Worm (Caenorhabditis elegans): ENCODE measurements around the gene C49G7.13.

ce11 chrV:4005219-4005618 is 30.7 kb upstream of the C49G7.13 start, which contains the start of gene srh-8:
- TF ChIP-seq zip-8 (tag; optimal IDR thresholded peaks at IDR 0.05) (no peak), ham-2 (GFP tag; optimal IDR thresholded peaks at IDR 0.05) (no peak), snpc-4 (tag; optimal IDR thresholded peaks at IDR 0.05) (no peak), mls-2 (tag; optimal IDR thresholded peaks at IDR 0.05) (no peak), elt-3 (tag; optimal IDR thresholded peaks at IDR 0.05) (no peak), lin-32 (GFP tag; optimal IDR thresholded peaks at IDR 0.05) (no peak), blmp-1 (tag; optimal IDR thresholded peaks at IDR 0.05) (no peak), nhr-237 (tag; optimal IDR thresholded peaks at IDR 0.05) (no peak), pha-4 (tag; optimal IDR thresholded peaks at IDR 0.05) (no peak), drap-1 (GFP tag; optimal IDR thresholded peaks at IDR 0.05) (no peak), nhr-12 (tag; optimal IDR thresholded peaks at IDR 0.05) (no peak), lsy-2 (tag; optimal IDR thresholded peaks at IDR 0.05) (no peak)

Data from whole organism, mixed stage, embryonic.